Fruit fly (Drosophila melanogaster) whole organism, prepupa: Measurements from ENCODE around the gene nrv2.

Experiments
- CG10669 ChIP-seq: fragments of 200-800 bp; sonication (Bioruptor generic); optimal IDR thresholded peaks from 3 replicates; lab custom pipeline; 2018; ENCODE audit warnings: missing biosample characterization, mild to moderate bottlenecking, missing genetic modification characterization, moderate library complexity
- CG11294 ChIP-seq: fragments of 200-800 bp; sonication (Bioruptor generic); IDR thresholded peaks from 2 replicates; pipeline ENCODE4 v1.3.6; 2022; ENCODE audit warnings: missing biosample characterization, missing genetic modification characterization
- CG11902 ChIP-seq: fragments of 200-800 bp; sonication (Bioruptor generic); optimal IDR thresholded peaks from 3 replicates; lab custom pipeline; 2016; ENCODE audit warnings: missing biosample characterization, missing genetic modification characterization
- CG1621 ChIP-seq: fragments of 200-800 bp; sonication (Bioruptor generic); optimal IDR thresholded peaks from 3 replicates; lab custom pipeline; 2018; ENCODE audit warnings: missing biosample characterization, mild to moderate bottlenecking, missing genetic modification characterization
- CG31627 ChIP-seq: fragments of 200-800 bp; sonication (Bioruptor generic); optimal IDR thresholded peaks from 3 replicates; lab custom pipeline; 2016; ENCODE audit warnings: missing biosample characterization, missing genetic modification characterization
- CG32006 ChIP-seq: fragments of 200-800 bp; sonication (Bioruptor generic); optimal IDR thresholded peaks from 3 replicates; lab custom pipeline; 2017; ENCODE audit warnings: missing biosample characterization, mild to moderate bottlenecking, missing genetic modification characterization
- CG3919 ChIP-seq: fragments of 200-800 bp; sonication (Bioruptor generic); optimal IDR thresholded peaks from 3 replicates; lab custom pipeline; 2016; ENCODE audit warnings: missing biosample characterization, missing genetic modification characterization
- CG4318 ChIP-seq: fragments of 200-800 bp; sonication (Bioruptor generic); optimal IDR thresholded peaks from 3 replicates; lab custom pipeline; 2017; ENCODE audit warnings: missing biosample characterization, mild to moderate bottlenecking, missing genetic modification characterization
- CG6163 ChIP-seq: fragments of 200-800 bp; sonication (Bioruptor generic); IDR thresholded peaks from 3 replicates; pipeline ENCODE4 v1.3.6; 2022; ENCODE audit warnings: missing biosample characterization, missing genetic modification characterization
- CG6808 ChIP-seq: fragments of 200-800 bp; sonication (Bioruptor generic); optimal IDR thresholded peaks from 3 replicates; lab custom pipeline; 2017; ENCODE audit warnings: missing biosample characterization, missing genetic modification characterization, mild to moderate bottlenecking, moderate library complexity, missing genetic modification reagents
- CG6854 ChIP-seq: fragments of 200-800 bp; sonication (Bioruptor generic); optimal IDR thresholded peaks from 2 replicates; lab custom pipeline; 2017; ENCODE audit warnings: missing biosample characterization, mild to moderate bottlenecking, missing genetic modification characterization
- CG7368 ChIP-seq: fragments of 200-800 bp; sonication (Bioruptor generic); optimal IDR thresholded peaks from 3 replicates; lab custom pipeline; 2016; ENCODE audit warnings: missing biosample characterization, missing genetic modification characterization
- CG8119 ChIP-seq: fragments of 200-800 bp; sonication (Bioruptor generic); IDR thresholded peaks from 3 replicates; pipeline ENCODE4 v1.3.6; 2022; ENCODE audit warnings: missing biosample characterization, missing genetic modification characterization
- CG9139 ChIP-seq: fragments of 200-800 bp; sonication (Bioruptor generic); optimal IDR thresholded peaks from 3 replicates; lab custom pipeline; 2017; ENCODE audit warnings: missing biosample characterization, mild to moderate bottlenecking, missing genetic modification characterization
- Eip78C ChIP-seq: fragments of 200-800 bp; sonication (Bioruptor generic); peaks from one replicate; lab custom pipeline; 2016; ENCODE audit warnings: missing biosample characterization, missing genetic modification characterization
- Ets21C ChIP-seq: fragments of 200-800 bp; sonication (Bioruptor generic); optimal IDR thresholded peaks from 3 replicates; lab custom pipeline; 2016; ENCODE audit warnings: missing biosample characterization, missing genetic modification characterization
- Ets96B ChIP-seq: fragments of 200-800 bp; optimal IDR thresholded peaks from 2 replicates; lab custom pipeline; 2019; ENCODE audit warnings: missing biosample characterization, mild to moderate bottlenecking, missing genetic modification characterization, moderate library complexity
- Hr39 ChIP-seq: fragments of 200-800 bp; sonication (Bioruptor generic); optimal IDR thresholded peaks from 2 replicates; lab custom pipeline; 2016; ENCODE audit warnings: missing biosample characterization, missing genetic modification characterization
- Hr4 ChIP-seq: fragments of 200-800 bp; sonication (Bioruptor generic); optimal IDR thresholded peaks from 3 replicates; lab custom pipeline; 2016; ENCODE audit warnings: missing biosample characterization, missing genetic modification characterization
- Met ChIP-seq: fragments of 200-800 bp; sonication (Bioruptor generic); optimal IDR thresholded peaks from 3 replicates; lab custom pipeline; 2016; ENCODE audit warnings: missing biosample characterization, missing genetic modification characterization
- Smox ChIP-seq: fragments of 200-800 bp; sonication (Bioruptor generic); optimal IDR thresholded peaks from 3 replicates; lab custom pipeline; 2016; ENCODE audit warnings: missing biosample characterization, missing genetic modification characterization
- Sox14 ChIP-seq: fragments of 200-800 bp; sonication (Bioruptor generic); optimal IDR thresholded peaks from 3 replicates; lab custom pipeline; 2016; ENCODE audit warnings: missing biosample characterization, missing genetic modification characterization
- achi ChIP-seq: fragments of 200-800 bp; sonication (Bioruptor generic); optimal IDR thresholded peaks from 3 replicates; lab custom pipeline; 2016; ENCODE audit warnings: missing biosample characterization, missing genetic modification characterization
- acj6 ChIP-seq: fragments of 200-800 bp; sonication (Bioruptor generic); optimal IDR thresholded peaks from 3 replicates; lab custom pipeline; 2016; ENCODE audit warnings: missing biosample characterization, missing genetic modification characterization
- cyc ChIP-seq: fragments of 200-800 bp; sonication (Bioruptor generic); optimal IDR thresholded peaks from 3 replicates; lab custom pipeline; 2016; ENCODE audit warnings: missing biosample characterization, missing genetic modification characterization
- dac ChIP-seq: fragments of 200-800 bp; sonication (Bioruptor generic); optimal IDR thresholded peaks from 2 replicates; lab custom pipeline; 2017; ENCODE audit warnings: missing biosample characterization, mild to moderate bottlenecking, missing genetic modification characterization
- dsx ChIP-seq: fragments of 200-800 bp; optimal IDR thresholded peaks from 3 replicates; lab custom pipeline; 2019; ENCODE audit warnings: missing biosample characterization, mild to moderate bottlenecking, missing genetic modification characterization, moderate library complexity; ENCODE audit not compliant: poor library complexity, severe bottlenecking
- eg ChIP-seq: fragments of 200-800 bp; sonication (Bioruptor generic); IDR thresholded peaks from 3 replicates; pipeline ENCODE4 v1.3.6; 2022; ENCODE audit warnings: missing biosample characterization, missing genetic modification characterization
- esn ChIP-seq: fragments of 200-800 bp; sonication (Bioruptor generic); optimal IDR thresholded peaks from 2 replicates; lab custom pipeline; 2016; ENCODE audit warnings: missing biosample characterization, mild to moderate bottlenecking, missing genetic modification characterization, moderate library complexity
- fkh ChIP-seq: fragments of 200-800 bp; sonication (Bioruptor generic); optimal IDR thresholded peaks from 3 replicates; lab custom pipeline; 2017; ENCODE audit warnings: missing biosample characterization, mild to moderate bottlenecking, missing genetic modification characterization, moderate library complexity
- lz ChIP-seq: fragments of 200-800 bp; sonication (Bioruptor generic); optimal IDR thresholded peaks from 3 replicates; lab custom pipeline; 2016; ENCODE audit warnings: missing biosample characterization, missing genetic modification characterization
- net ChIP-seq: fragments of 200-800 bp; sonication (Bioruptor generic); optimal IDR thresholded peaks from 3 replicates; lab custom pipeline; 2016; ENCODE audit warnings: missing biosample characterization, missing genetic modification characterization
- pdm3 ChIP-seq: fragments of 200-800 bp; sonication (Bioruptor generic); optimal IDR thresholded peaks from 3 replicates; lab custom pipeline; 2016; ENCODE audit warnings: missing biosample characterization, missing genetic modification characterization
- spab ChIP-seq: fragments of 200-800 bp; sonication (Bioruptor generic); optimal IDR thresholded peaks from 2 replicates; lab custom pipeline; 2017; ENCODE audit warnings: missing biosample characterization, mild to moderate bottlenecking, missing genetic modification characterization, missing genetic modification reagents
- svp ChIP-seq: fragments of 200-800 bp; sonication (Bioruptor generic); peaks from one replicate; lab custom pipeline; 2016; ENCODE audit warnings: missing biosample characterization, missing genetic modification characterization
- topi ChIP-seq: fragments of 200-800 bp; sonication (Bioruptor generic); optimal IDR thresholded peaks from 3 replicates; lab custom pipeline; 2016; ENCODE audit warnings: missing biosample characterization, missing genetic modification characterization
- vri ChIP-seq: fragments of 200-800 bp; sonication (Bioruptor generic); optimal IDR thresholded peaks from 3 replicates; lab custom pipeline; 2016; ENCODE audit warnings: missing biosample characterization, mild to moderate bottlenecking, missing genetic modification characterization

nrv2 gene

DNA sequence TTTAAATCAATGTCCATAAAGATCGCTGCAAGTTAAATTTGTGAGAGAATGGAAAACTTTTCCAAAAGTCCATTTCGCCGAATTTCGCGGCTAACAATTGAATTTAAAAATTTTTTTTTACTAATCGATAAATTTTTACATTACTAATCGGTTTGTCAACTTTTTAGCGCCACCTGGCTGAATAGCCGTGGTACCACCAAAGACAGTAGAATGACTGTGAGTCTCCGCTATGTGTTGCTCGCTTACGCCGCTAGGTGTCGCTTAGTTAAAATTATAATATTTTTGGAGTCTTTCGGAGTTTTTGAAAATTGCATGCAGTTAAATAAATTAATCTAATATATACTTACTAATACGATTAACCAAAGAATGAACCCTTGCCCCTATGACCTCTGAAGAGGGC, 1.3 kb downstream of the nrv2 start:
- TF ChIP-seq CG11294 (GFP tag; lab: Robert Waterston, UW) (no peak), pdm3 (GFP tag; lab: Kevin White, UChicago) (peak; percentile 5), esn (peak; percentile 41), Sox14 (GFP tag; lab: Kevin White, UChicago) (peak; percentile 38), cyc (peak; percentile 21), CG1621 (tag; lab: Kevin White, UChicago) (no peak), CG31627 (peak; percentile 51), Ets96B (tag; lab: Kevin White, UChicago) (no peak), lz (GFP tag; lab: Kevin White, UChicago) (peak; percentile 36), fkh (peak; percentile 12), Ets21C (GFP tag; lab: Kevin White, UChicago) (peak; percentile 11), Smox (GFP tag; lab: Kevin White, UChicago) (peak; percentile 1), Hr39 (GFP tag; lab: Kevin White, UChicago) (peak; percentile 43), spab (GFP tag; lab: Kevin White, UChicago) (no peak), CG7368 (GFP tag; lab: Kevin White, UChicago) (no peak)

DNA sequence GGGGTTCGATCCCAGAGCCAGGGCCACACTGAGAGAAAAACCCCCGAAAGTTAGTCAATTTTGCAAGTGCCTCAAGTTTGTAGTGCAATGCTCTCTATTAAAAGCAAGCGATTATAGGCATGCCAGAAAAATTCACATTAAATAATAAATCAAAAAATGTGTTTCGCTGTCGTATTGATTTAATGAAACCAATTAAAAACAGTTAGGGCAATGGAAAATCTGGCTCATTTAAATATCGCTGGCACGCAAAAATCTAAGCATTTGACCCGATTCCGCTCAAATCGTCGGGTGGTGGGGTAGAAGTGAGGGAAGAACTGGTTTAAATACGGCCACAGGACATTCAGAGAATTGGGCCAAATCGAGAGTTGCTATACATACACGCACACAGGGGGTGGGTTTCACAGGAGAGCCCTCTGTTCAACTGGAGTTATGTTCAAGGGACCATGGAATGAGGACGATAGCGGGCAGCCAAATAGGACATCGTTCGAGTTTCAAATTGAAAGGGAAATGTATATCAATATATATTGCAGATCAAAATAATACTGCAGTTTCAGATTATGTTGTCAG, 3.6 kb downstream of the nrv2 start:
- peak; percentile 6 for TF ChIP-seq CG3919 (GFP tag; lab: Kevin White, UChicago)
- 0 out of 3 replicates have a peak, but pooled peaks have one; percentile 15 for TF ChIP-seq CG6163
- peak; percentile 44 for TF ChIP-seq CG32006 (GFP tag; lab: Kevin White, UChicago)
- TF ChIP-seq topi, result peak; percentile 22
- no peak for TF ChIP-seq acj6 (GFP tag; lab: Kevin White, UChicago)
- TF ChIP-seq svp (GFP tag; lab: Kevin White, UChicago), result peak; percentile 73
- TF ChIP-seq Hr4, result peak; percentile 13
- TF ChIP-seq net (GFP tag; lab: Kevin White, UChicago), result peak; percentile 2
- TF ChIP-seq CG11902, result no peak
- peak; percentile 79 for TF ChIP-seq Eip78C
- TF ChIP-seq CG8119, result 0 out of 3 replicates have a peak, but pooled peaks have one; percentile 8
- TF ChIP-seq Smox (GFP tag; lab: Kevin White, UChicago), result no peak
- TF ChIP-seq achi (GFP tag; lab: Kevin White, UChicago), result peak; percentile 21
- peak; percentile 5 for TF ChIP-seq Ets96B (tag; lab: Kevin White, UChicago)
- no peak for TF ChIP-seq Met

DNA sequence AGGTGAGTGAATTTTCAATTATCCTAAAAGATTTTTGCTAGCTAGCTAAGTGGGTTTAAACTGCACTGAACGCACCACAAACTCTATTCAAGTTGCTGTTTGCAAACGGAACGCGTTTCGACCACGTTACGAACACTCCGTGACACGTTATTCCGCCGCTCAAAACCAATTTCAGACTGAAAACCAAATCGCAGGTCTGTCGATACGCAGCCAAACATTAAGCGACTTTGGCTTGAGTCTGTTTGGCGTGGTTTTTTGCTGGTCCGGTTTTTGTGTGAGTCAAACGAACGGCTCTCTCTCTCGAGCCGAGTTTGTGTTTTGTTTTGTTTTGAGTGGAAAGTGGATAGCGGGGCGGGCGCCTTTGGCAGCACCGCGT, 4.3 kb downstream of the nrv2 start:
- TF ChIP-seq CG6854 (GFP tag; lab: Kevin White, UChicago) (peak; percentile 12), fkh (peak; percentile 49), eg (GFP tag; lab: Robert Waterston, UW) (0 out of 3 replicates have a peak, but pooled peaks have one; percentile 7), topi (no peak), dac (GFP tag; lab: Kevin White, UChicago) (no peak), CG10669 (GFP tag; lab: Kevin White, UChicago) (no peak), CG9139 (GFP tag; lab: Kevin White, UChicago) (no peak)

DNA sequence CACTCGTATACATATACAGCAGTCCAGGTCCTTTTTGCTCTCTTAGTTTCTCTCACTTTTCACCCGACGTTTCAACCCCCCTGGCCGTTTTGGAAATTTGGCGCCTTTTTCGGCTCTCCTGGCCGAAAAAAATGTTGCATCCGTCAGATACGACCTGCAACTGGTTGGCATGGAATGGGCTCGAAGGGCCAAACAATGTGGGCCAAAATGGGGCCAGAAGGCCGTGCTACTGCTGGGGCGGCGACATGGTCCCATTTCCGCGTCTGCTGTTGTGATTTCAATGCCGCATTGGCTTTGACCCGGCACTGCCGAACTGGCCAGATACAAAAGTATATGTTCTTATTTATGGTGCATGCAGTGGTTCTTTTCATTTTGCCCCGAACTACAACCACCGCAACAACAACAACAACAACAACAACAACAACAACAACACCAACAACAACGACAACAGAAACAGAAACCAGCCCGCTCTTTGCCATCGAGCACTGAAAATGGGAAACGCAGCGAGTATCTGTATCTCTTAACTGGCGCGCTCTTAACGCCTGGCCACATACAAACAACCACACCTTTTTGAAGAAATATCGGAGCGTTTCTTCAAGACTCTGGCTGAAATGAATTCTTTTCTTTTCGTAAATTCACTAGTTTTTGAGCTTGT, 4.8 kb downstream of the nrv2 start:
- TF ChIP-seq CG7368 (GFP tag; lab: Kevin White, UChicago), result peak; percentile 6
- no peak for TF ChIP-seq esn
- peak; percentile 3 for TF ChIP-seq CG6808 (GFP tag; lab: Kevin White, UChicago)
- TF ChIP-seq dac (GFP tag; lab: Kevin White, UChicago), result no peak
- TF ChIP-seq lz (GFP tag; lab: Kevin White, UChicago), result no peak
- no peak for TF ChIP-seq vri (GFP tag; lab: Kevin White, UChicago)
- TF ChIP-seq net (GFP tag; lab: Kevin White, UChicago), result no peak
- TF ChIP-seq CG6854 (GFP tag; lab: Kevin White, UChicago), result no peak
- TF ChIP-seq eg (GFP tag; lab: Robert Waterston, UW), result 0 out of 3 replicates have a peak, but pooled peaks have one; percentile 24
- TF ChIP-seq dsx (GFP tag; lab: Kevin White, UChicago), result peak; percentile 23
- TF ChIP-seq Eip78C, result no peak
- no peak for TF ChIP-seq CG4318 (GFP tag; lab: Kevin White, UChicago)
- TF ChIP-seq svp (GFP tag; lab: Kevin White, UChicago), result peak; percentile 46
- TF ChIP-seq Ets96B (tag; lab: Kevin White, UChicago), result no peak
- TF ChIP-seq CG1621 (tag; lab: Kevin White, UChicago), result peak; percentile 4
- no peak for TF ChIP-seq CG32006 (GFP tag; lab: Kevin White, UChicago)
